Worm (Caenorhabditis elegans): ENCODE results near the gene cat-1.

DNA sequence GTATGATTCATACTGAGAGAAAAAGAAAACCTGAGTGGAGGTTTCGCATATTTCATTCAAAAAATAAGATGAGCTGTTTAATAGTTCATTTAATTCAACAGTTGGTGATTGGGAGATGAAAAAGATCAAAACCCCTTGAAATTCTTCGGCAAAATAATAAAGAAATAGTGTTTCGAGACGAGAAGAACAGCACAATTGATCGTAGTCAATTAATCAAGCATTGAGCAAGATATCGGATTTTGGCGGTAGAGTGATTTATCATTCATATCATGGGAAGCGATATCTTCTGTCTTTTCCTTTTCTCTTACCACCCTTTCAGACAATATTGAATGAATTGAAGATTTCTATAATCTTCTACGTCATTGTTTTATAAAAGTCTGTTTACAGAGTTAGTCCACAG is 36.1 kb upstream of the cat-1 start:
- TF ChIP-seq daf-12 (tag; optimal IDR thresholded peaks at IDR 0.05) (no peak), ceh-82 (tag; optimal IDR thresholded peaks at IDR 0.05) (no peak), snpc-4 (tag; optimal IDR thresholded peaks at IDR 0.05) (no peak), pha-4 (tag; optimal IDR thresholded peaks at IDR 0.05) (no peak), jun-1 (tag; optimal IDR thresholded peaks at IDR 0.05) (no peak), nhr-43 (tag; optimal IDR thresholded peaks at IDR 0.05; ENCODE audit: poor library complexity, severe bottlenecking) (no peak), nhr-77 (tag; optimal IDR thresholded peaks at IDR 0.05) (no peak), ama-1 (optimal IDR thresholded peaks at IDR 0.05) (no peak), nhr-23 (tag; optimal IDR thresholded peaks at IDR 0.05) (no peak), ceh-16 (tag; optimal IDR thresholded peaks at IDR 0.05) (no peak), nhr-12 (tag; optimal IDR thresholded peaks at IDR 0.05) (no peak)

Data from whole organism, L3 larva.